Worm (Caenorhabditis elegans) whole organism, late embryonic: Measurements from ENCODE around the gene R11H6.4.

Experiments used
- T23F11.4 ChIP-seq: fragments of 200-800 bp; sonication (Bioruptor generic); optimal IDR thresholded peaks from 2 replicates; lab custom pipeline; 2018; ENCODE audit warnings: mild to moderate bottlenecking, missing genetic modification characterization, missing compliant biosample characterization
- Y22D7AL.16 ChIP-seq: sonication (generic microtip); optimal IDR thresholded peaks from 2 replicates; lab custom pipeline; 2016; ENCODE audit warnings: missing genetic modification characterization, missing compliant biosample characterization
- ahr-1 ChIP-seq: sonication (generic microtip); optimal IDR thresholded peaks from 2 replicates; lab custom pipeline; 2016; ENCODE audit warnings: missing genetic modification characterization, missing compliant biosample characterization
- ama-1 ChIP-seq: fragments of 150-350 bp; optimal IDR thresholded peaks from 2 replicates; lab custom pipeline; 2014
- ceh-14 ChIP-seq: sonication (generic microtip); optimal IDR thresholded peaks from 2 replicates; lab custom pipeline; 2016; ENCODE audit warnings: missing genotype, missing genetic modification characterization, missing compliant biosample characterization
- ceh-2 ChIP-seq: sonication (generic microtip); optimal IDR thresholded peaks from 2 replicates; lab custom pipeline; 2016; ENCODE audit warnings: missing genotype, missing genetic modification characterization, missing compliant biosample characterization
- ceh-22 ChIP-seq: sonication (generic microtip); optimal IDR thresholded peaks from 2 replicates; lab custom pipeline; 2017; ENCODE audit warnings: missing biosample characterization, missing genetic modification characterization
- ceh-24 ChIP-seq: sonication (generic microtip); optimal IDR thresholded peaks from 2 replicates; lab custom pipeline; 2016; ENCODE audit warnings: mild to moderate bottlenecking, missing genetic modification characterization, missing compliant biosample characterization
- ceh-48 ChIP-seq: sonication (generic microtip); optimal IDR thresholded peaks from 2 replicates; lab custom pipeline; 2016; ENCODE audit warnings: missing genetic modification characterization, inconsistent platforms, missing compliant biosample characterization
- ceh-6 ChIP-seq: fragments of 200-800 bp; sonication (Bioruptor generic); optimal IDR thresholded peaks from 2 replicates; lab custom pipeline; 2018; ENCODE audit warnings: mild to moderate bottlenecking, missing genetic modification characterization, missing compliant biosample characterization
- ceh-9 ChIP-seq: sonication (generic microtip); optimal IDR thresholded peaks from 2 replicates; lab custom pipeline; 2016; ENCODE audit warnings: mild to moderate bottlenecking, missing genetic modification characterization, inconsistent platforms, missing compliant biosample characterization
- dmd-4 ChIP-seq: sonication (generic microtip); optimal IDR thresholded peaks from 2 replicates; lab custom pipeline; 2016; ENCODE audit warnings: borderline replicate concordance, missing genetic modification characterization, missing compliant biosample characterization
- elt-2 ChIP-seq: sonication (generic microtip); optimal IDR thresholded peaks from 2 replicates; lab custom pipeline; 2016; ENCODE audit warnings: missing genetic modification reagents, missing genetic modification characterization, missing compliant biosample characterization
- elt-4 ChIP-seq: sonication (generic microtip); optimal IDR thresholded peaks from 2 replicates; lab custom pipeline; 2016; ENCODE audit warnings: missing genetic modification characterization, missing compliant biosample characterization
- fkh-10 ChIP-seq: fragments of 150-350 bp; optimal IDR thresholded peaks from 2 replicates; lab custom pipeline; 2014; ENCODE audit warnings: missing biosample characterization, missing genetic modification reagents, missing genetic modification characterization
- fkh-6 ChIP-seq: sonication (generic microtip); optimal IDR thresholded peaks from 2 replicates; lab custom pipeline; 2016; ENCODE audit warnings: missing genetic modification characterization, missing compliant biosample characterization
- hlh-13 ChIP-seq: fragments of 200-800 bp; sonication (Bioruptor generic); optimal IDR thresholded peaks from 2 replicates; lab custom pipeline; 2018; ENCODE audit warnings: mild to moderate bottlenecking, missing genetic modification characterization, missing compliant biosample characterization
- hlh-6 ChIP-seq: sonication (generic microtip); optimal IDR thresholded peaks from 2 replicates; lab custom pipeline; 2016; ENCODE audit warnings: missing genotype, missing genetic modification characterization, missing compliant biosample characterization
- hlh-8 ChIP-seq: sonication (generic microtip); optimal IDR thresholded peaks from 2 replicates; lab custom pipeline; 2016; ENCODE audit warnings: missing genotype, missing genetic modification characterization, missing compliant biosample characterization
- lim-6 ChIP-seq: sonication (generic microtip); optimal IDR thresholded peaks from 2 replicates; lab custom pipeline; 2016; ENCODE audit warnings: missing genetic modification characterization, missing compliant biosample characterization
- mec-3 ChIP-seq: sonication (generic microtip); optimal IDR thresholded peaks from 2 replicates; lab custom pipeline; 2016; ENCODE audit warnings: borderline replicate concordance, missing genetic modification characterization, missing compliant biosample characterization
- nfya-1 ChIP-seq: sonication (generic microtip); optimal IDR thresholded peaks from 2 replicates; lab custom pipeline; 2017; ENCODE audit warnings: missing genetic modification characterization, mild to moderate bottlenecking, missing compliant biosample characterization, antibody characterized with exemption, moderate library complexity
- npax-4 ChIP-seq: sonication (generic microtip); optimal IDR thresholded peaks from 2 replicates; lab custom pipeline; 2016; ENCODE audit warnings: missing genetic modification characterization, missing compliant biosample characterization
- odd-2 ChIP-seq: sonication (generic microtip); optimal IDR thresholded peaks from 2 replicates; lab custom pipeline; 2017; ENCODE audit warnings: antibody characterized with exemption, mild to moderate bottlenecking, missing genetic modification characterization, missing compliant biosample characterization
- pax-1 ChIP-seq: fragments of 150-350 bp; optimal IDR thresholded peaks from 2 replicates; lab custom pipeline; 2014; ENCODE audit warnings: missing biosample characterization, missing genetic modification characterization
- pha-2 ChIP-seq: sonication (generic microtip); optimal IDR thresholded peaks from 2 replicates; lab custom pipeline; 2017; ENCODE audit warnings: mild to moderate bottlenecking, missing genetic modification characterization, missing compliant biosample characterization
- pqm-1 ChIP-seq: sonication (generic microtip); optimal IDR thresholded peaks from 2 replicates; lab custom pipeline; 2016; ENCODE audit warnings: missing genetic modification characterization, missing compliant biosample characterization
- ref-2 ChIP-seq: sonication (generic microtip); optimal IDR thresholded peaks from 2 replicates; lab custom pipeline; 2016; ENCODE audit warnings: missing genetic modification characterization, missing compliant biosample characterization
- rnt-1 ChIP-seq: sonication (generic microtip); optimal IDR thresholded peaks from 2 replicates; lab custom pipeline; 2016; ENCODE audit warnings: missing genetic modification characterization, missing compliant biosample characterization
- sox-2 ChIP-seq: fragments of 200-800 bp; sonication (Bioruptor generic); IDR thresholded peaks from 2 replicates; pipeline ENCODE4 v1.3.6; 2022; ENCODE audit warnings: missing genetic modification reagents, missing genetic modification characterization, missing compliant biosample characterization
- sox-4 ChIP-seq: sonication (generic microtip); optimal IDR thresholded peaks from 2 replicates; lab custom pipeline; 2017; ENCODE audit warnings: mild to moderate bottlenecking, missing genetic modification characterization, inconsistent platforms, missing compliant biosample characterization
- syd-9 ChIP-seq: sonication (generic microtip); optimal IDR thresholded peaks from 2 replicates; lab custom pipeline; 2016; ENCODE audit warnings: mild to moderate bottlenecking, missing genetic modification characterization, moderate library complexity, missing compliant biosample characterization
- tbx-2 ChIP-seq: sonication (generic microtip); optimal IDR thresholded peaks from 2 replicates; lab custom pipeline; 2016; ENCODE audit warnings: missing genetic modification characterization, missing compliant biosample characterization
- ttx-3 ChIP-seq: sonication (generic microtip); optimal IDR thresholded peaks from 2 replicates; lab custom pipeline; 2016; ENCODE audit warnings: missing genetic modification reagents, missing genetic modification characterization, missing compliant biosample characterization
- unc-3 ChIP-seq, 2 experiments: fragments of 200-800 bp in 1 of 2; sonication (Bioruptor generic) in 1 of 2; sonication (generic microtip) in 1 of 2; conservative IDR thresholded peaks in 1 of 2; optimal IDR thresholded peaks in 1 of 2; 2 replicates each; pipeline versions ENCODE4 v1.3.6 to Lab custom; 2016 to 2022; ENCODE audit warnings: missing compliant biosample characterization in 2 of 2, missing genetic modification characterization in 2 of 2, missing genetic modification reagents in 1 of 2
- unc-42 ChIP-seq: sonication (generic microtip); optimal IDR thresholded peaks from 2 replicates; lab custom pipeline; 2016; ENCODE audit warnings: missing genotype, missing genetic modification characterization, missing compliant biosample characterization
- unc-55 ChIP-seq: sonication (generic microtip); optimal IDR thresholded peaks from 2 replicates; lab custom pipeline; 2017; ENCODE audit warnings: missing biosample characterization, missing genetic modification reagents, missing genetic modification characterization

The R11H6.4 gene

DNA sequence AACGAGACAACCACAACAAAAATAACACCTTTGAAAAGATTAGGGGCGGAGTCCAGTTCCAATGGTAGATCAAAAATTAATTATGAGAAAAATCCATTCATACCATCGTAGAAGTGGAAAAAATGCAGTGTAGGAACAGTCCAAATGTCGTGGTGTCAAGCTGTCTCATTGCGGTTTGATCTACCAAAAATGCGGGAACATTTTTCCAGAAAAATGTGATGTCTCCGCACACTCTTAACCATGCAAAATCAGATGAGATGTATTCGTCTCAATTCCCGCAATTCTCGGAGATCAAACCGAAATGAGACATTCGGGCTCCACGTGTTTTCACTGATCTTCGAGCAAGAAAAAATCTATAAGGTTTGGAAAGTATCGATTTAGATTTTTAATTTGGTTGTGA, 15.6 kb upstream of the R11H6.4 start:
- TF ChIP-seq ceh-22 (tag; lab: Kevin White, UChicago) (no peak), rnt-1 (tag; lab: Kevin White, UChicago) (no peak), fkh-10 (GFP tag; lab: Kevin White, UChicago) (no peak), ceh-24 (tag; lab: Kevin White, UChicago) (no peak), ceh-2 (tag; lab: Kevin White, UChicago) (no peak)
- TF ChIP-seq, all 69 proteins: peak for 0

- TF ChIP-seq ttx-3 (tag; lab: Kevin White, UChicago): no peak
- TF ChIP-seq syd-9 (tag; lab: Kevin White, UChicago): no peak
- no peak for TF ChIP-seq odd-2 (tag; lab: Kevin White, UChicago)
- no peak for TF ChIP-seq tbx-2
- TF ChIP-seq dmd-4 (tag; lab: Kevin White, UChicago): no peak
- no peak for TF ChIP-seq lim-6 (tag; lab: Kevin White, UChicago)
- TF ChIP-seq ama-1 (lab: Kevin White, UChicago): no peak
- no peak for TF ChIP-seq npax-4 (tag; lab: Kevin White, UChicago)
- TF ChIP-seq ceh-9 (tag; lab: Kevin White, UChicago): no peak
- TF ChIP-seq ahr-1 (tag; lab: Kevin White, UChicago): no peak
- no peak for TF ChIP-seq pqm-1 (tag; lab: Kevin White, UChicago)
- no peak for TF ChIP-seq hlh-8 (tag; lab: Kevin White, UChicago)
- no peak for TF ChIP-seq mec-3 (tag; lab: Kevin White, UChicago)
These were observed 14.8 kb upstream of the R11H6.4 start for ce11 chrV:14594943-14595342.

ce11 chrV:14595984-14596383, 13.8 kb upstream of the R11H6.4 start:
- TF ChIP-seq pax-1 (tag; lab: Kevin White, UChicago) (no peak), T23F11.4 (GFP tag; lab: Kevin White, UChicago) (no peak), nfya-1 (tag; lab: Kevin White, UChicago) (no peak), elt-2 (peak; percentile 12), syd-9 (tag; lab: Kevin White, UChicago) (no peak)
- TF ChIP-seq, all 69 proteins: peak for 1

DNA sequence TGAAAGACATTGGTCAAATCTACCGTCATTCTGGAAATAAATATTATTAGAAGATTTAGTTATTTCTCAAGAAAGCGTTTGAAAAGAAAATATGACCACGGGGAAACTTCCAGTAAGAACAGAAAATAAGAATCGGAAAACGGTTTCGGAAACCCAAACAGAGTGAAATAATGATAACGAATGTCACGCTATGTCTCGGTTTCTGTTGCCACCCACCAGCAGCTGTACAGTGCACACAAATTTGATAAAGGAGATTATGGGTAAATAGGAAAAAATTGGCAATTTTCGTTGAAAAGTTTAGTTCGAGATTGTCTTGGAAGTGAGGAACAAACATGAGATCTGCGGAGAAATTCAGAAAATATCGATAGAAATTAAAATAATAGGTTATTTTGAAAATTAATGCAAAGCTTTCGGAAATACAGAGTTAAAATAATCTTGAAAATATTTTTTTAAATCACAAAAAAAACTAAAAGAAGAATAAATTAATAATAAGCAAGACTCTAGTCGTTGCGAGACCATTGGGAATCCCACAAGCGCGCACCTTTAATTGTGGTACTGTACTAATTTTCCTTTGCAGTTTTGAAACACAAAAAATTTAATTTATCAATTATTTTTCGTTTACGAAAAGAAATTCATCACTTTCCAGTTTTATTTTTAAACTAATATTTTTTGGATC, 12.6 kb upstream of the R11H6.4 start, which contains the start of gene pes-9:
Gene pes-9, minus strand, starts transcription at position 30 of the 676 bp plus-strand sequence.
- TF ChIP-seq ceh-48 (tag; lab: Kevin White, UChicago) (no peak), elt-2 (no peak), rnt-1 (tag; lab: Kevin White, UChicago) (no peak), unc-55 (GFP tag; lab: Kevin White, UChicago) (no peak), hlh-8 (tag; lab: Kevin White, UChicago) (no peak), ceh-6 (GFP tag; lab: Kevin White, UChicago) (no peak), ceh-9 (tag; lab: Kevin White, UChicago) (no peak), elt-4 (tag; lab: Kevin White, UChicago) (no peak), hlh-6 (tag; lab: Kevin White, UChicago) (no peak), lim-6 (tag; lab: Kevin White, UChicago) (no peak), ref-2 (tag; lab: Kevin White, UChicago) (no peak), ahr-1 (tag; lab: Kevin White, UChicago) (no peak), sox-4 (tag; lab: Kevin White, UChicago) (no peak), sox-2 (GFP tag; lab: Robert Waterston, UW) (no peak), fkh-6 (tag; lab: Kevin White, UChicago) (no peak), Y22D7AL.16 (tag; lab: Kevin White, UChicago) (no peak), tbx-2 (no peak)
- TF ChIP-seq, all 69 proteins: peak for 0

ce11 chrV:14597681-14598184, 12.0 kb upstream of the R11H6.4 start, which contains the start of gene R11H6.2:
TSS of gene R11H6.2 (plus strand) at chrV:14598006.
- no peak for TF ChIP-seq ceh-14 (tag; lab: Kevin White, UChicago)
- no peak for TF ChIP-seq syd-9 (tag; lab: Kevin White, UChicago)
- no peak for TF ChIP-seq hlh-13
- no peak for TF ChIP-seq ahr-1 (tag; lab: Kevin White, UChicago)
- no peak for TF ChIP-seq pax-1 (tag; lab: Kevin White, UChicago)
- TF ChIP-seq lim-6 (tag; lab: Kevin White, UChicago): no peak
- TF ChIP-seq unc-3 (GFP tag; conservative IDR thresholded peaks at IDR 0.05; lab: Robert Waterston, UW): no peak
- no peak for TF ChIP-seq unc-3 (tag; optimal IDR thresholded peaks at IDR 0.05; lab: Kevin White, UChicago)
- no peak for TF ChIP-seq unc-42 (tag; lab: Kevin White, UChicago)
- TF ChIP-seq sox-4 (tag; lab: Kevin White, UChicago): no peak
- no peak for TF ChIP-seq ceh-22 (tag; lab: Kevin White, UChicago)
- no peak for TF ChIP-seq pha-2 (tag; lab: Kevin White, UChicago)
- TF ChIP-seq mec-3 (tag; lab: Kevin White, UChicago): no peak
